Worm (Caenorhabditis elegans): ENCODE results near the gene srh-292.

DNA sequence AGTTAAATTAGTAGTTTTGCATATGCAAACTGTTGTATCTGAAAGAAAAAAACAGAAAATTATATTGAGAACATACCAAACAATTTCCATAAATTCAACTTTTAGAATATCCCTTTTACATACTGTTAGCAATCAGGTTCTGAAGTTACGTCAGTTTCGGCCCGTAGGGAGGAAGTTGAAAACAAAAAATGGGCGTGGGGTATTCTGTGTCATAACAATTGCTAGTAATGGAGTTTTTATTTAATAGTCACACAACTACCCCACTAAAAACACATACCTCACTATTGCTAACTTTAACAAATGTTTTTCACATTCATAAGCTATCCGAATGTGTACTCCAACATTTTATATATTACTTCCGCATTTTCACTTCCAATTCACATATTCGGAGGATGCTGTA, 19.2 kb downstream of the srh-292 start, which contains the start of gene srh-300:
- TF ChIP-seq ces-1 (GFP tag; optimal IDR thresholded peaks at IDR 0.05) (no peak), snpc-4 (tag; optimal IDR thresholded peaks at IDR 0.05) (no peak), nhr-11 (tag; optimal IDR thresholded peaks at IDR 0.05) (no peak), nhr-12 (tag; optimal IDR thresholded peaks at IDR 0.05) (no peak), ceh-63 (GFP tag; optimal IDR thresholded peaks at IDR 0.05) (no peak), ama-1 (optimal IDR thresholded peaks at IDR 0.05) (no peak), fkh-10 (GFP tag; optimal IDR thresholded peaks at IDR 0.05) (no peak), lin-15B (tag; optimal IDR thresholded peaks at IDR 0.05) (no peak), tbx-2 (tag; optimal IDR thresholded peaks at IDR 0.05) (no peak), sptf-1 (tag; optimal IDR thresholded peaks at IDR 0.05) (no peak), pqm-1 (tag; optimal IDR thresholded peaks at IDR 0.05) (no peak), rnt-1 (tag; optimal IDR thresholded peaks at IDR 0.05) (no peak), lir-3 (tag; optimal IDR thresholded peaks at IDR 0.05; ENCODE audit: poor library complexity) (no peak), fos-1 (tag; optimal IDR thresholded peaks at IDR 0.05) (no peak)

Measured in whole organism, L1 larva.